Worm (Caenorhabditis elegans): ENCODE measurements around the gene trr-1.

trr-1 gene

ce11 chrII:11632689-11633088, 43.0 kb downstream of the trr-1 start (continued):
- no peak for TF ChIP-seq nhr-77 (tag; optimal IDR thresholded peaks at IDR 0.05)
- no peak for TF ChIP-seq zag-1 (tag; optimal IDR thresholded peaks at IDR 0.05)
- peak; percentile 47 for TF ChIP-seq nhr-25 (tag; optimal IDR thresholded peaks at IDR 0.05)
- no peak for TF ChIP-seq ztf-4 (tag; optimal IDR thresholded peaks at IDR 0.05)
- TF ChIP-seq ztf-1 (GFP tag; conservative IDR thresholded peaks at IDR 0.05), result no peak
- no peak for TF ChIP-seq ceh-16 (tag; optimal IDR thresholded peaks at IDR 0.05)
- peak; percentile 44 for TF ChIP-seq blmp-1 (tag; optimal IDR thresholded peaks at IDR 0.05; ENCODE audit: insufficient read depth)

ce11 chrII:11629957-11630356, 45.8 kb downstream of the trr-1 start:
- peak; percentile 35 for TF ChIP-seq F13H6.1 (tag; optimal IDR thresholded peaks at IDR 0.05)
- TF ChIP-seq unc-55 (GFP tag; optimal IDR thresholded peaks at IDR 0.05), result peak; percentile 21
- TF ChIP-seq nhr-237 (tag; optimal IDR thresholded peaks at IDR 0.05), result no peak
- TF ChIP-seq nhr-6 (tag; optimal IDR thresholded peaks at IDR 0.05), result no peak
- TF ChIP-seq unc-39 (tag; optimal IDR thresholded peaks at IDR 0.05), result no peak
- no peak for TF ChIP-seq ceh-82 (tag; optimal IDR thresholded peaks at IDR 0.05)
- TF ChIP-seq blmp-1 (tag; optimal IDR thresholded peaks at IDR 0.05; ENCODE audit: insufficient read depth), result no peak
- peak; percentile 11 for TF ChIP-seq C34F6.9 (tag; optimal IDR thresholded peaks at IDR 0.05)

ce11 chrII:11627904-11628303, 47.8 kb downstream of the trr-1 start:
- TF ChIP-seq fos-1 (tag; optimal IDR thresholded peaks at IDR 0.05), result no peak
- no peak for TF ChIP-seq gmeb-1 (tag; optimal IDR thresholded peaks at IDR 0.05)
- no peak for TF ChIP-seq mbf-1 (tag; optimal IDR thresholded peaks at IDR 0.05)
- TF ChIP-seq unc-39 (tag; optimal IDR thresholded peaks at IDR 0.05), result no peak
- TF ChIP-seq nhr-237 (tag; optimal IDR thresholded peaks at IDR 0.05), result no peak
- no peak for TF ChIP-seq aly-2 (tag; optimal IDR thresholded peaks at IDR 0.05)
- TF ChIP-seq zag-1 (tag; optimal IDR thresholded peaks at IDR 0.05), result no peak
- TF ChIP-seq ama-1 (optimal IDR thresholded peaks at IDR 0.05), result no peak
- TF ChIP-seq nhr-129 (tag; optimal IDR thresholded peaks at IDR 0.05), result no peak
- TF ChIP-seq elt-3 (tag; optimal IDR thresholded peaks at IDR 0.05), result no peak
- TF ChIP-seq nhr-11 (tag; optimal IDR thresholded peaks at IDR 0.05), result no peak
- no peak for TF ChIP-seq ztf-11 (tag; optimal IDR thresholded peaks at IDR 0.05)
- TF ChIP-seq ceh-82 (tag; optimal IDR thresholded peaks at IDR 0.05), result no peak
- no peak for TF ChIP-seq lsy-2 (tag; optimal IDR thresholded peaks at IDR 0.05)
- TF ChIP-seq alr-1 (tag; optimal IDR thresholded peaks at IDR 0.05), result no peak
- no peak for TF ChIP-seq C34F6.9 (tag; optimal IDR thresholded peaks at IDR 0.05)
- no peak for TF ChIP-seq nhr-10 (tag; optimal IDR thresholded peaks at IDR 0.05)

ce11 chrII:11622605-11623004, 53.1 kb downstream of the trr-1 start:
- no peak for TF ChIP-seq mbf-1 (tag; optimal IDR thresholded peaks at IDR 0.05)
- no peak for TF ChIP-seq elt-1 (tag; optimal IDR thresholded peaks at IDR 0.05)
- no peak for TF ChIP-seq nhr-12 (tag; optimal IDR thresholded peaks at IDR 0.05)
- TF ChIP-seq sem-4 (tag; optimal IDR thresholded peaks at IDR 0.05), result no peak
- no peak for TF ChIP-seq sma-3 (GFP tag; optimal IDR thresholded peaks at IDR 0.05)
- no peak for TF ChIP-seq nhr-237 (tag; optimal IDR thresholded peaks at IDR 0.05)
- TF ChIP-seq nhr-21 (tag; optimal IDR thresholded peaks at IDR 0.05), result no peak
- no peak for TF ChIP-seq F13H6.1 (tag; optimal IDR thresholded peaks at IDR 0.05)
- TF ChIP-seq C34F6.9 (tag; optimal IDR thresholded peaks at IDR 0.05), result no peak
- TF ChIP-seq ceh-16 (tag; optimal IDR thresholded peaks at IDR 0.05), result no peak

ce11 chrII:11621576-11621975, 54.2 kb downstream of the trr-1 start:
- TF ChIP-seq C34F6.9 (tag; optimal IDR thresholded peaks at IDR 0.05) (peak; percentile 49), R02D3.7 (tag; optimal IDR thresholded peaks at IDR 0.05) (no peak), sem-4 (tag; optimal IDR thresholded peaks at IDR 0.05) (no peak), alr-1 (tag; optimal IDR thresholded peaks at IDR 0.05) (no peak), sma-9 (GFP tag; optimal IDR thresholded peaks at IDR 0.05) (no peak), sma-9 (tag; optimal IDR thresholded peaks at IDR 0.05) (no peak), nhr-23 (tag; optimal IDR thresholded peaks at IDR 0.05) (no peak), zag-1 (tag; optimal IDR thresholded peaks at IDR 0.05) (peak; percentile 56), lsy-2 (tag; optimal IDR thresholded peaks at IDR 0.05) (peak in 1 of 2 experiments; percentile 29), nhr-129 (tag; optimal IDR thresholded peaks at IDR 0.05) (no peak), fos-1 (tag; optimal IDR thresholded peaks at IDR 0.05) (peak; percentile 12), mdl-1 (tag; optimal IDR thresholded peaks at IDR 0.05) (no peak)

Measured in whole organism, L2 larva.